Fruit fly (Drosophila melanogaster) whole organism, pupa: ENCODE measurements around the gene CG5969.

Source experiments
- CG12605 ChIP-seq: fragments of 200-800 bp; sonication (Bioruptor generic); IDR thresholded peaks from 2 replicates; pipeline ENCODE4 v1.3.6; 2022; ENCODE audit warnings: missing biosample characterization, missing genetic modification characterization
- CG13204 ChIP-seq: fragments of 200-800 bp; sonication (Bioruptor generic); optimal IDR thresholded peaks from 2 replicates; lab custom pipeline; 2018; ENCODE audit warnings: missing biosample characterization, mild to moderate bottlenecking, missing genetic modification characterization, moderate library complexity
- CG14655 ChIP-seq: fragments of 200-800 bp; sonication (Bioruptor generic); optimal IDR thresholded peaks from 3 replicates; lab custom pipeline; 2017; ENCODE audit warnings: mild to moderate bottlenecking, missing biosample characterization, missing genetic modification reagents, missing genetic modification characterization
- CG15710 ChIP-seq: fragments of 200-800 bp; sonication (Bioruptor generic); optimal IDR thresholded peaks from 2 replicates; lab custom pipeline; 2018; ENCODE audit warnings: missing biosample characterization, mild to moderate bottlenecking, missing genetic modification characterization, moderate library complexity
- CG4496 ChIP-seq: fragments of 200-800 bp; sonication (Bioruptor generic); IDR thresholded peaks from 3 replicates; pipeline ENCODE4 v1.3.6; 2022; ENCODE audit warnings: missing biosample characterization, missing genetic modification characterization
- CG8159 ChIP-seq: fragments of 200-800 bp; sonication (Bioruptor generic); optimal IDR thresholded peaks from 3 replicates; lab custom pipeline; 2018; ENCODE audit warnings: missing biosample characterization, mild to moderate bottlenecking, missing genetic modification characterization, moderate library complexity
- CG9948 ChIP-seq: fragments of 200-800 bp; sonication (Bioruptor generic); optimal IDR thresholded peaks from 2 replicates; lab custom pipeline; 2018; ENCODE audit warnings: missing biosample characterization, mild to moderate bottlenecking, missing genetic modification characterization, moderate library complexity
- D1 ChIP-seq: fragments of 200-800 bp; sonication (Bioruptor generic); optimal IDR thresholded peaks from 2 replicates; lab custom pipeline; 2018; ENCODE audit warnings: missing biosample characterization, mild to moderate bottlenecking, missing genetic modification characterization, moderate library complexity
- EcR ChIP-seq: fragments of 200-800 bp; sonication (Bioruptor generic); optimal IDR thresholded peaks from 3 replicates; lab custom pipeline; 2019; ENCODE audit warnings: missing biosample characterization, missing genetic modification characterization, mild to moderate bottlenecking, moderate library complexity, missing genetic modification reagents
- Ets98B ChIP-seq: fragments of 200-800 bp; sonication (Bioruptor generic); IDR thresholded peaks from 2 replicates; pipeline ENCODE4 v1.3.6; 2022; ENCODE audit warnings: missing biosample characterization, missing genetic modification characterization
- Snoo ChIP-seq: fragments of 200-800 bp; sonication (Bioruptor generic); optimal IDR thresholded peaks from 3 replicates; lab custom pipeline; 2017; ENCODE audit warnings: missing biosample characterization, mild to moderate bottlenecking, missing genetic modification characterization, inconsistent platforms
- gl ChIP-seq: fragments of 200-800 bp; sonication (Bioruptor generic); optimal IDR thresholded peaks from 2 replicates; lab custom pipeline; 2018; ENCODE audit warnings: missing biosample characterization, mild to moderate bottlenecking, missing genetic modification characterization
- rn ChIP-seq: fragments of 200-800 bp; sonication (Bioruptor generic); IDR thresholded peaks from 2 replicates; pipeline ENCODE4 v1.3.6; 2022; ENCODE audit warnings: missing biosample characterization, missing genetic modification characterization

DNA sequence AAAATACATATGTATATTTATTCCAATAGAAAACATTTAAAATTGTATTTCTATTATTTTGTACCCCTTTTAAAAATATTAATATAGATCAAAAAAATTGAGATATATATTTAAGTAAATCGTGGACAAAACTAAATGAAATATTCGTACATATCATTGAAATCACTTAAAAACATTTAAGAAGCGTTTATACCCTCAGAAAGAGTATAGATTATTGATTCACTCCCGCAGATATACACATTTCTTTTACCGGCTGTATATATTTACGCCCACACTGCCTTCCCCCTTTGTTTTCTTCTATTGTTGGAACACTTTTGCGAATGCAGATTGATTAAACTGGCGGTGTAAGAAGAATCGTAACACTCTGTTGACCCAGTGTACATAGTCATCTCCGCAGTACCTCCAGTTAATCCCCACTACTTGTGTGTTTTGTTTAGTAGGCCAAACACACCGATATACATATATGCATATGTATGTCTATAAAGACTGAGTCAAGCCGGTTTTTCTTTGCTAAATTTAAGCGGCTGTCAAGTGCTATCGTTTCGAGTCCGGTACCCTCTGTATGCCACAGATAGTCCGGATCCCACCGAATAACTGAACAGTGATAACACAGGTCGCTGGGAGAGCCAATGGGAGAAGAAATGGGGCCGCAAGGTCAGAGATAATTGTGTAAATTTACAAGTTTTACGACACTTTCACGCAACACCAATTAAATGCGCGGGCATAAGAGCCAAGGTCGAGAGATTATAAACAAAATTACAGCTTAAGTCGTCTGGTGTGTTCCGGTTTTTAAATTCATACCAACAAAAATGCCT lies 1.9 kb upstream of the CG5969 start:
- TF ChIP-seq Ets98B (GFP tag; lab: Robert Waterston, UW) (no peak), gl (tag; lab: Kevin White, UChicago) (peak; percentile 9), EcR (GFP tag; lab: Kevin White, UChicago) (peak; percentile 69), Snoo (tag; lab: Kevin White, UChicago) (no peak), rn (no peak), CG12605 (GFP tag; lab: Robert Waterston, UW) (0 out of 2 replicates have a peak, but pooled peaks have one; percentile 11), D1 (peak; percentile 49), CG15710 (tag; lab: Kevin White, UChicago) (peak; percentile 51), CG9948 (tag; lab: Kevin White, UChicago) (peak; percentile 37), CG4496 (GFP tag; lab: Robert Waterston, UW) (peak; percentile 41; the same call in 2 of the 3 replicates), CG8159 (tag; lab: Kevin White, UChicago) (peak; percentile 61), CG14655 (peak; percentile 9), CG13204 (GFP tag; lab: Kevin White, UChicago) (no peak)
